Worm (Caenorhabditis elegans): ENCODE results near the gene F13H10.6.

The F13H10.6 gene

DNA sequence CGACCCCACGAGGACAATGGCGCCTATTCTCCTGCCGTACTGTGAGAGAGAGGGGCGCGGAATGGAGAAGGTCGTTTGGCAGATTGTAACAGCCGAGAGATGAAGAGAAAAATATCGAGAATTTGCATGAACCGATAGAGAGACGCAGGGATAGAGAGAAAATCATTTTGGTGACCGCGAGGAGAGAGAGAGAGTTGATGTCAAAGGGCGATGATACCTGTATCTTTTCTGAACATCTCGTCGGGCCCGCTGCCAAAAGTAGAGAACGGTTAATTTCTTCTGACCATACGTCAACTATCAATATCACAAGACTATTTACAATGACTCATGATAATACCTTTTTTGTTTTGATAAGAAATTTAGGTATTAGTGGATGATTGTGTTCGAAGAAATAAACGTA, 33.1 kb upstream of the F13H10.6 start:
- TF ChIP-seq unc-55 (GFP tag; optimal IDR thresholded peaks at IDR 0.05) (no peak), F13H6.1 (tag; optimal IDR thresholded peaks at IDR 0.05) (peak; percentile 21), R02D3.7 (tag; optimal IDR thresholded peaks at IDR 0.05) (no peak), peb-1 (tag; optimal IDR thresholded peaks at IDR 0.05) (no peak), crh-2 (tag; optimal IDR thresholded peaks at IDR 0.05) (peak; percentile 48), egl-27 (tag; optimal IDR thresholded peaks at IDR 0.05) (peak; percentile 46), fos-1 (tag; optimal IDR thresholded peaks at IDR 0.05) (peak; percentile 54), nhr-129 (tag; optimal IDR thresholded peaks at IDR 0.05) (peak; percentile 50), alr-1 (tag; optimal IDR thresholded peaks at IDR 0.05) (no peak), sma-3 (GFP tag; optimal IDR thresholded peaks at IDR 0.05) (peak; percentile 91), mdl-1 (tag; optimal IDR thresholded peaks at IDR 0.05) (peak in 1 of 2 experiments; percentile 14), Y55F3AM.14 (GFP tag; optimal IDR thresholded peaks at IDR 0.05) (peak; percentile 35), ceh-82 (tag; optimal IDR thresholded peaks at IDR 0.05) (no peak), sma-9 (GFP tag; optimal IDR thresholded peaks at IDR 0.05) (peak; percentile 88), sma-9 (tag; optimal IDR thresholded peaks at IDR 0.05) (no peak), nhr-25 (tag; optimal IDR thresholded peaks at IDR 0.05) (peak; percentile 87), nhr-12 (tag; optimal IDR thresholded peaks at IDR 0.05) (no peak), snpc-4 (tag; optimal IDR thresholded peaks at IDR 0.05) (no peak), aly-2 (tag; optimal IDR thresholded peaks at IDR 0.05) (no peak), blmp-1 (tag; optimal IDR thresholded peaks at IDR 0.05; ENCODE audit: insufficient read depth) (peak; percentile 85), nhr-21 (tag; optimal IDR thresholded peaks at IDR 0.05) (peak; percentile 75), nhr-11 (tag; optimal IDR thresholded peaks at IDR 0.05) (no peak), gmeb-1 (tag; optimal IDR thresholded peaks at IDR 0.05) (peak; percentile 33), lsy-2 (tag; optimal IDR thresholded peaks at IDR 0.05) (peak in 1 of 2 experiments; percentile 50), ztf-11 (tag; optimal IDR thresholded peaks at IDR 0.05) (no peak), nhr-6 (tag; optimal IDR thresholded peaks at IDR 0.05) (peak; percentile 59), lin-11 (tag; optimal IDR thresholded peaks at IDR 0.05) (no peak)

DNA sequence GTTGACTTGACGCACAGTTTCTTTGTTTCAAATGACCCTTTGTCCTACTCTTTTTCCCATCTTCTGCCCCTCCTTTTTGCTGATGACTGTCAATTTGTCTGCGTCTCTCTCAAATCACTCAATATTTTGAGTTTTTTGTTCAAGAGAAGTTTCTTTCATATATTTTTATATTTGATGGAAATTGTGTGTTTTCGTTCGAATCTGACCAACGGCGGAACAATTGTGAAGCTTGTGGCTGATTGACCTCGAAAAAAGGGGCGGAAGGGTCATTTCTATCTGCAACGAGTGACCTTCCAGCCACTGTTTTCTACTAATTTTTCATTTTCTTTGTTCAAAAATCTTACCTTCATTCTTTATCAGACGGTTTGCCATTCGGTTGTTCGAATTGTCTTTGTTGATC, 30.5 kb upstream of the F13H10.6 start:
- TF ChIP-seq nhr-237 (tag; optimal IDR thresholded peaks at IDR 0.05) (no peak), nhr-25 (tag; optimal IDR thresholded peaks at IDR 0.05) (peak; percentile 85)

DNA sequence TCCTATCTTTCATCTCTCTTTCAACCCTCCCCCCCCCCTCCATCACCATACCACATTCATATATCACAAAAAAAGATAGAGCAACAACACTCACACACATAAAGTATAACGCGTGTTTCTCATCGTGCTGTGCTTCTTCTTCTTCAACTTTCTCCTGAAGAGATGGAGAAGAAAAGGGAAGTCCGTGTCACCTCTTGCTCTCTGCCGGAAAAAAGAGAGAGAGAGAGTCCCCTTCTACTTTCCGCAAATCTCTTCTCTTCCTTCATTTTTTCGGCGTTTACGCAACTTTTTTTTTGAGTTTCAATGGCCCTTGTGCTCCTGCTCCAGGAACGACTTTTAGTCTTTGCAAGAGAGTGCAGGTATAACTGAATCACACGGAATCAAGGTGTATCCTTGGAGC, 29.4 kb upstream of the F13H10.6 start:
- TF ChIP-seq F13H6.1 (tag; optimal IDR thresholded peaks at IDR 0.05) (peak; percentile 75), ztf-11 (tag; optimal IDR thresholded peaks at IDR 0.05) (no peak), nhr-129 (tag; optimal IDR thresholded peaks at IDR 0.05) (peak; percentile 66), C34F6.9 (tag; optimal IDR thresholded peaks at IDR 0.05) (peak; percentile 49), nhr-11 (tag; optimal IDR thresholded peaks at IDR 0.05) (no peak), lsy-2 (tag; optimal IDR thresholded peaks at IDR 0.05) (peak in 1 of 2 experiments; percentile 59), unc-55 (GFP tag; optimal IDR thresholded peaks at IDR 0.05) (peak; percentile 13), nhr-23 (tag; optimal IDR thresholded peaks at IDR 0.05) (no peak), sma-9 (GFP tag; optimal IDR thresholded peaks at IDR 0.05) (peak; percentile 16), sma-9 (tag; optimal IDR thresholded peaks at IDR 0.05) (no peak), zag-1 (tag; optimal IDR thresholded peaks at IDR 0.05) (no peak)

DNA sequence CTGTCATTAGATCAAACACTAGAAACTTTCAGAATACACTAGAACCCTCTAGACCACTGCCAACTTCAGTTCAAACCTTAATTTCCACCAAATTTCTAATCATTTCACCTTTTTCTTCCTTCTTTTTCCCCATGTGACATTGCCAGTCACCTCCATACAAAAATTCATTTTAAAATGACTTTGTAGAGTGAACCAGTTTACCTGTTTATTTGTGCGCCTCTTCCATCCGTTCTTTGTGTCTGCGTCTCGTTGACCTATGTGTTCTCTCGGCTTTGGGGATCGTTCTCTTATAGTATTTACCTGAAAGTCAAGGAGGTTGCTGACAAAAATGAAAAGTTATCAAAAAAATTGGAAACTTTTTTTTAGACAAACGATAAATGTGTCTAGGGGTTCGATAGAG, 28.5 kb upstream of the F13H10.6 start:
- TF ChIP-seq ztf-1 (GFP tag; conservative IDR thresholded peaks at IDR 0.05), result no peak
- TF ChIP-seq nhr-25 (tag; optimal IDR thresholded peaks at IDR 0.05), result peak; percentile 24
- no peak for TF ChIP-seq gmeb-1 (tag; optimal IDR thresholded peaks at IDR 0.05)
- no peak for TF ChIP-seq lin-39 (tag; optimal IDR thresholded peaks at IDR 0.05)
- no peak for TF ChIP-seq F13H6.1 (tag; optimal IDR thresholded peaks at IDR 0.05)

DNA sequence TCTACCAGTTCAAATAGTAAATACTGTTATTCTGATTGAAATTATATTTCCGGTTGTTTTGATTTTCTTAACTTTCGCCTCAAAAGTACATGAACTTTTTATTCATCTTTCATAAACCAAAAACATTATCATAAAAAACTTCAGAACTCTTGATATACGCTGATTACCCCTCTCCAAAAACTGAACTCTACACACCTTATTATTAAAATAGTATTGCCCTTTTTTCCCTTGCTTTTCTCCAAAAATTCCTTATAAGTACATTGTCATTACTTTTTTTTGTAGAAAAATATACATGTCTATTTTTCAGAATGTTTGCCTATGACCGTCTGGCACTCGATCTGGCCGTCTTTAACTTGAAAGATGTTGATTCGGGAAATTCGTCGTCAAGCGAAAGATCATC, 27.3 kb upstream of the F13H10.6 start, which contains the start of gene Y43E12A.2:
Gene Y43E12A.2 (plus strand): TSS at position 301 of the 400 bp plus-strand sequence.
- no peak for TF ChIP-seq blmp-1 (tag; optimal IDR thresholded peaks at IDR 0.05; ENCODE audit: insufficient read depth)
- no peak for TF ChIP-seq nhr-12 (tag; optimal IDR thresholded peaks at IDR 0.05)
- no peak for TF ChIP-seq Y55F3AM.14 (GFP tag; optimal IDR thresholded peaks at IDR 0.05)
- TF ChIP-seq aly-2 (tag; optimal IDR thresholded peaks at IDR 0.05), result no peak
- TF ChIP-seq snpc-4 (tag; optimal IDR thresholded peaks at IDR 0.05), result no peak
- TF ChIP-seq F13H6.1 (tag; optimal IDR thresholded peaks at IDR 0.05), result no peak
- no peak for TF ChIP-seq nhr-25 (tag; optimal IDR thresholded peaks at IDR 0.05)
- no peak for TF ChIP-seq lsy-2 (tag; optimal IDR thresholded peaks at IDR 0.05)
- TF ChIP-seq nhr-10 (tag; optimal IDR thresholded peaks at IDR 0.05), result no peak
- TF ChIP-seq egl-27 (tag; optimal IDR thresholded peaks at IDR 0.05), result no peak
- TF ChIP-seq zag-1 (tag; optimal IDR thresholded peaks at IDR 0.05), result no peak
- no peak for TF ChIP-seq lin-39 (tag; optimal IDR thresholded peaks at IDR 0.05)

All from whole organism, L2 larva.